Fruit fly (Drosophila melanogaster) whole organism, embryonic: ENCODE results near the gene CG6441.

Experiments
- Atf-2 ChIP-seq: fragments of 200-800 bp; sonication (Bioruptor generic); optimal IDR thresholded peaks from 2 replicates; lab custom pipeline; 2016; ENCODE audit warnings: missing biosample characterization, missing genetic modification characterization
- CG10565 ChIP-seq: fragments of 200-800 bp; sonication (Bioruptor generic); optimal IDR thresholded peaks from 3 replicates; lab custom pipeline; 2016; ENCODE audit warnings: missing biosample characterization, mild to moderate bottlenecking, missing genetic modification characterization
- CG12942 ChIP-seq: fragments of 200-800 bp; sonication (Bioruptor generic); optimal IDR thresholded peaks from 3 replicates; lab custom pipeline; 2016; ENCODE audit warnings: missing biosample characterization, missing genetic modification characterization
- CG13624 ChIP-seq: fragments of 200-800 bp; sonication (Bioruptor generic); optimal IDR thresholded peaks from 2 replicates; lab custom pipeline; 2016; ENCODE audit warnings: missing biosample characterization, missing genetic modification characterization
- CG13894 ChIP-seq: fragments of 200-800 bp; sonication (Bioruptor generic); optimal IDR thresholded peaks from 3 replicates; lab custom pipeline; 2018; ENCODE audit warnings: missing biosample characterization, mild to moderate bottlenecking, missing genetic modification characterization, moderate library complexity
- CG14667 ChIP-seq: fragments of 200-800 bp; sonication (Bioruptor generic); IDR thresholded peaks from 2 replicates; pipeline ENCODE4 v1.3.6; 2022; ENCODE audit warnings: missing biosample characterization, missing genetic modification characterization
- CG15073 ChIP-seq: fragments of 200-800 bp; sonication (Bioruptor generic); optimal IDR thresholded peaks from 2 replicates; lab custom pipeline; 2016; ENCODE audit warnings: missing biosample characterization, missing genetic modification characterization
- CG17385 ChIP-seq: fragments of 200-800 bp; sonication (Bioruptor generic); optimal IDR thresholded peaks from 3 replicates; lab custom pipeline; 2018; ENCODE audit warnings: missing biosample characterization, mild to moderate bottlenecking, missing genetic modification characterization
- CG1792 ChIP-seq: fragments of 200-800 bp; sonication (Bioruptor generic); optimal IDR thresholded peaks from 2 replicates; lab custom pipeline; 2016; ENCODE audit warnings: missing biosample characterization, missing genetic modification characterization
- CG18764 ChIP-seq: fragments of 200-800 bp; sonication (Bioruptor generic); optimal IDR thresholded peaks from 3 replicates; lab custom pipeline; 2016; ENCODE audit warnings: missing biosample characterization, missing genetic modification characterization
- CG2116 ChIP-seq: fragments of 200-800 bp; sonication (Bioruptor generic); optimal IDR thresholded peaks from 3 replicates; lab custom pipeline; 2018; ENCODE audit warnings: missing biosample characterization, mild to moderate bottlenecking, missing genetic modification characterization
- CG32767 ChIP-seq: fragments of 200-800 bp; sonication (Bioruptor generic); IDR thresholded peaks from 2 replicates; pipeline ENCODE4 v1.3.6; 2022; ENCODE audit warnings: missing biosample characterization, missing genetic modification characterization
- CG3281 ChIP-seq: fragments of 200-800 bp; sonication (Bioruptor generic); optimal IDR thresholded peaks from 3 replicates; lab custom pipeline; 2017; ENCODE audit warnings: missing biosample characterization, mild to moderate bottlenecking, missing genetic modification characterization
- CG33213 ChIP-seq: fragments of 200-800 bp; sonication (Bioruptor generic); optimal IDR thresholded peaks from 3 replicates; lab custom pipeline; 2016; ENCODE audit warnings: missing biosample characterization, missing genetic modification characterization
- CG3726 ChIP-seq: fragments of 200-800 bp; sonication (Bioruptor generic); IDR thresholded peaks from 3 replicates; pipeline ENCODE4, ENCODE4 v1.3.6; 2022; ENCODE audit warnings: missing biosample characterization, missing genetic modification characterization
- CG3847 ChIP-seq: fragments of 200-800 bp; sonication (Bioruptor generic); IDR thresholded peaks from 2 replicates; pipeline ENCODE4 v1.3.6; 2022; ENCODE audit warnings: missing biosample characterization, missing genetic modification characterization
- CG42726 ChIP-seq: fragments of 200-800 bp; sonication (Bioruptor generic); IDR thresholded peaks from 2 replicates; pipeline ENCODE4 v1.3.6; 2022; ENCODE audit warnings: missing biosample characterization, missing genetic modification characterization; ENCODE audit not compliant: partially characterized antibody
- CG4360 ChIP-seq: fragments of 200-800 bp; sonication (Bioruptor generic); IDR thresholded peaks from 2 replicates; pipeline ENCODE4 v1.3.6; 2022; ENCODE audit warnings: missing biosample characterization, missing genetic modification characterization
- CG4404 ChIP-seq: fragments of 200-800 bp; sonication (Bioruptor generic); IDR thresholded peaks from 2 replicates; pipeline ENCODE4 v1.3.6; 2022; ENCODE audit warnings: missing biosample characterization, missing genetic modification characterization
- CG4820 ChIP-seq: fragments of 200-800 bp; sonication (Bioruptor generic); optimal IDR thresholded peaks from 3 replicates; lab custom pipeline; 2016; ENCODE audit warnings: missing biosample characterization, missing genetic modification characterization
- CG6689 ChIP-seq: fragments of 200-800 bp; sonication (Bioruptor generic); IDR thresholded peaks from 2 replicates; pipeline ENCODE4 v1.3.6; 2022; ENCODE audit warnings: missing biosample characterization, missing genetic modification characterization
- CG7271 ChIP-seq: fragments of 200-800 bp; sonication (Bioruptor generic); optimal IDR thresholded peaks from 2 replicates; lab custom pipeline; 2018; ENCODE audit warnings: missing biosample characterization, mild to moderate bottlenecking, missing genetic modification characterization, moderate library complexity
- CG7357 ChIP-seq: fragments of 200-800 bp; sonication (Bioruptor generic); IDR thresholded peaks from 3 replicates; pipeline ENCODE4 v1.3.6; 2022; ENCODE audit warnings: missing biosample characterization, missing genetic modification characterization
- CG8281 ChIP-seq: fragments of 200-800 bp; sonication (Bioruptor generic); optimal IDR thresholded peaks from 2 replicates; lab custom pipeline; 2018; ENCODE audit warnings: missing biosample characterization, mild to moderate bottlenecking, missing genetic modification characterization, moderate library complexity
- CG8359 ChIP-seq: fragments of 200-800 bp; sonication (Bioruptor generic); optimal IDR thresholded peaks from 2 replicates; lab custom pipeline; 2017; ENCODE audit warnings: missing biosample characterization, mild to moderate bottlenecking, missing genetic modification characterization, borderline replicate concordance
- CG8478 ChIP-seq: fragments of >200 bp; optimal IDR thresholded peaks from 2 replicates; lab custom pipeline; 2018
- CkIIα-i1 ChIP-seq: fragments of 200-800 bp; sonication (Bioruptor generic); IDR thresholded peaks from 2 replicates; pipeline ENCODE4 v1.3.6; 2022; ENCODE audit warnings: missing biosample characterization, missing genetic modification characterization
- CoRest ChIP-seq: fragments of 200-800 bp; sonication (Bioruptor generic); optimal IDR thresholded peaks from 3 replicates; lab custom pipeline; 2018; ENCODE audit warnings: missing biosample characterization, mild to moderate bottlenecking, missing genetic modification characterization, moderate library complexity
- D ChIP-seq, 2 experiments: fragments of 200-800 bp in 1 of 2; fragments of >200 bp in 1 of 2; sonication (Bioruptor generic) in 1 of 2; optimal IDR thresholded peaks; 2 replicates in 1 of 2; 3 replicates in 1 of 2; lab custom pipeline; 2017; ENCODE audit warnings: mild to moderate bottlenecking in 1 of 2, missing biosample characterization in 1 of 2, missing genetic modification characterization in 1 of 2, missing genetic modification reagents in 1 of 2
- E2f2 ChIP-seq: fragments of 200-800 bp; sonication (Bioruptor generic); IDR thresholded peaks from 2 replicates; pipeline ENCODE4 v1.3.6; 2022; ENCODE audit warnings: missing biosample characterization, missing genetic modification characterization
- Elba2 ChIP-seq: fragments of 200-800 bp; sonication (Bioruptor generic); optimal IDR thresholded peaks from 3 replicates; lab custom pipeline; 2016; ENCODE audit warnings: missing biosample characterization, missing genetic modification characterization
- NC2β ChIP-seq: fragments of 200-800 bp; sonication (Bioruptor generic); optimal IDR thresholded peaks from 2 replicates; lab custom pipeline; 2016; ENCODE audit warnings: missing biosample characterization, missing genetic modification characterization
- ab ChIP-seq: fragments of 200-800 bp; sonication (Bioruptor generic); optimal IDR thresholded peaks from 2 replicates; lab custom pipeline; 2016; ENCODE audit warnings: missing biosample characterization, missing genetic modification characterization
- ac ChIP-seq: fragments of 200-800 bp; sonication (Bioruptor generic); optimal IDR thresholded peaks from 3 replicates; lab custom pipeline; 2017; ENCODE audit warnings: missing biosample characterization, mild to moderate bottlenecking, missing genetic modification characterization
- amos ChIP-seq: fragments of 200-800 bp; sonication (Bioruptor generic); IDR thresholded peaks from 2 replicates; pipeline ENCODE4 v1.3.6; 2022; ENCODE audit warnings: missing biosample characterization, missing genetic modification characterization; ENCODE audit not compliant: partially characterized antibody
- bcd ChIP-seq: fragments of 200-800 bp; sonication (Bioruptor generic); optimal IDR thresholded peaks from 2 replicates; lab custom pipeline; 2017; ENCODE audit warnings: missing biosample characterization, mild to moderate bottlenecking, missing genetic modification characterization
- bsh ChIP-seq, 2 experiments: fragments of 200-800 bp; sonication (Bioruptor generic); optimal IDR thresholded peaks; 2 replicates each; lab custom pipeline; 2017 to 2018; ENCODE audit warnings: mild to moderate bottlenecking in 2 of 2, missing biosample characterization in 2 of 2, missing genetic modification characterization in 2 of 2, moderate library complexity in 1 of 2
- btn ChIP-seq: fragments of 200-800 bp; sonication (Bioruptor generic); optimal IDR thresholded peaks from 2 replicates; lab custom pipeline; 2016; ENCODE audit warnings: missing biosample characterization, missing genetic modification characterization
- cad ChIP-seq: fragments of >200 bp; optimal IDR thresholded peaks from 2 replicates; lab custom pipeline; 2017; ENCODE audit warnings: missing biosample characterization, missing genetic modification characterization
- chif ChIP-seq, 2 experiments: fragments of 200-800 bp; sonication (Bioruptor generic); optimal IDR thresholded peaks; 3 replicates each; lab custom pipeline; 2016; ENCODE audit warnings: missing biosample characterization in 2 of 2, missing genetic modification characterization in 2 of 2
- dan ChIP-seq: fragments of 200-800 bp; sonication (Bioruptor generic); IDR thresholded peaks from 2 replicates; pipeline ENCODE4 v1.3.6; 2022; ENCODE audit warnings: missing biosample characterization, missing genetic modification characterization
- dmrt11E ChIP-seq: fragments of 200-800 bp; sonication (Bioruptor generic); optimal IDR thresholded peaks from 3 replicates; lab custom pipeline; 2018; ENCODE audit warnings: missing biosample characterization, mild to moderate bottlenecking, missing genetic modification characterization, moderate library complexity
- dpn ChIP-seq, 2 experiments: fragments of 200-800 bp; sonication (Bioruptor generic); optimal IDR thresholded peaks; 3 replicates each; lab custom pipeline; 2016; ENCODE audit warnings: missing biosample characterization in 2 of 2, missing genetic modification characterization in 2 of 2
- fd64A ChIP-seq: fragments of 200-800 bp; sonication (Bioruptor generic); optimal IDR thresholded peaks from 3 replicates; lab custom pipeline; 2018; ENCODE audit warnings: missing biosample characterization, mild to moderate bottlenecking, missing genetic modification characterization
- gsb ChIP-seq: fragments of 200-800 bp; sonication (Bioruptor generic); IDR thresholded peaks from 2 replicates; pipeline ENCODE4 v1.3.6; 2022; ENCODE audit warnings: missing biosample characterization, missing genetic modification characterization
- gt ChIP-seq: fragments of 200-800 bp; sonication (Bioruptor generic); IDR thresholded peaks from 2 replicates; pipeline ENCODE4 v1.3.6; 2022; ENCODE audit warnings: missing biosample characterization, missing genetic modification characterization
- kni ChIP-seq: fragments of 200-800 bp; sonication (Bioruptor generic); optimal IDR thresholded peaks from 3 replicates; lab custom pipeline; 2017; ENCODE audit warnings: mild to moderate bottlenecking, missing biosample characterization, missing genetic modification reagents, missing genetic modification characterization
- knrl ChIP-seq: fragments of 200-800 bp; sonication (Bioruptor generic); IDR thresholded peaks from 3 replicates; pipeline ENCODE4 v1.3.6; 2022; ENCODE audit warnings: missing biosample characterization, missing genetic modification characterization; ENCODE audit not compliant: partially characterized antibody
- lilli ChIP-seq: fragments of 200-800 bp; sonication (Bioruptor generic); optimal IDR thresholded peaks from 3 replicates; lab custom pipeline; 2016; ENCODE audit warnings: missing biosample characterization, missing genetic modification characterization
- trem ChIP-seq: fragments of 200-800 bp; optimal IDR thresholded peaks from 3 replicates; lab custom pipeline; 2019; ENCODE audit warnings: missing biosample characterization, mild to moderate bottlenecking, missing genetic modification characterization, moderate library complexity
- ttk ChIP-seq: fragments of 200-800 bp; sonication (Bioruptor generic); IDR thresholded peaks from 2 replicates; pipeline ENCODE4 v2.1.2; 2022; ENCODE audit warnings: missing biosample characterization, missing genetic modification characterization

The CG6441 gene

DNA sequence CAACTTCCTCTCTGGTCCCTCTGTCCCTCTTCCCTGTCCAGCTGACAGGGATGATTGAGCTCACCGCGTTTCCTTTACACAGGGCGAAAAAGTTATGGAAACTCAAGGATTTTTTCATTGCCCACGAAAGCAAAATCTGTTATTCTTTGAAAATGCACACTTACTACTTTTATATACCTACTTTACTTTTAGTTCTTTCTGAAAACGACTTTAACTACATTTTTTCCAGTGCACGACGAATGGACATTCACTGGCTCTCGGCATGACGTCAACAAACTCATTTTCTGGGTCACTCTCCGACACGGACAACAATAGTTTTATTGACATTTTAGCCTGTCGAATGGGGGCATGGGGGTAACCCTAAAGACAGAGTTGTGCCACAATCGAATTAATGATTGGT is 38.4 kb downstream of the CG6441 start (continued):
- TF ChIP-seq CG13894 (tag; lab: Kevin White, UChicago) (peak; percentile 72), CG6689 (GFP tag; lab: Robert Waterston, UW) (peak; percentile 83), CG1792 (GFP tag; lab: Kevin White, UChicago) (peak; percentile 18), CG3847 (GFP tag; lab: Robert Waterston, UW) (peak; percentile 58), dpn (GFP tag; optimal IDR thresholded peaks at IDR 0.05; lab: Kevin White, UChicago) (peak; percentile 80 to 84), dmrt11E (tag; lab: Kevin White, UChicago) (peak; percentile 80), gt (GFP tag; lab: Robert Waterston, UW) (0 out of 2 replicates have a peak, but pooled peaks have one; percentile 23), bsh (GFP tag; optimal IDR thresholded peaks at IDR 0.05; lab: Kevin White, UChicago) (peak in 1 of 2 experiments; percentile 65), CG15073 (GFP tag; lab: Kevin White, UChicago) (no peak), btn (GFP tag; lab: Kevin White, UChicago) (peak; percentile 30), CG7357 (GFP tag; lab: Robert Waterston, UW) (peak; percentile 66; the same call in 1 of the 3 replicates), CkIIα-i1 (GFP tag; lab: Robert Waterston, UW) (no peak), CG10565 (no peak), CG4404 (GFP tag; lab: Robert Waterston, UW) (peak; percentile 83), kni (peak; percentile 58), cad (GFP tag; lab: Kevin White, UChicago) (no peak), CoRest (tag; lab: Kevin White, UChicago) (peak; percentile 68), chif (GFP tag; optimal IDR thresholded peaks at IDR 0.05; lab: Kevin White, UChicago) (peak; percentile 77 to 85), CG12942 (GFP tag; lab: Kevin White, UChicago) (peak; percentile 56), trem (peak; percentile 61), NC2β (GFP tag; lab: Kevin White, UChicago) (peak; percentile 74), knrl (GFP tag; lab: Robert Waterston, UW) (no peak), ab (GFP tag; lab: Kevin White, UChicago) (no peak), CG8359 (peak; percentile 56), gsb (GFP tag; lab: Robert Waterston, UW) (no peak), amos (no peak), Atf-2 (peak; percentile 59), CG42726 (GFP tag; lab: Robert Waterston, UW) (no peak), CG8478 (lab: Kevin White, UChicago) (no peak), CG4360 (peak; percentile 61; the same call in 1 of the 2 replicates), D (optimal IDR thresholded peaks at IDR 0.05; lab: Kevin White, UChicago) (no peak), D (GFP tag; optimal IDR thresholded peaks at IDR 0.05; lab: Kevin White, UChicago) (peak; percentile 77), bcd (GFP tag; lab: Kevin White, UChicago) (peak; percentile 59), CG17385 (GFP tag; lab: Kevin White, UChicago) (peak; percentile 75), Elba2 (no peak), CG8281 (tag; lab: Kevin White, UChicago) (peak; percentile 17), CG2116 (peak; percentile 22), CG33213 (GFP tag; lab: Kevin White, UChicago) (peak; percentile 21), lilli (peak; percentile 84), CG3726 (GFP tag; lab: Robert Waterston, UW) (peak; percentile 51; the same call in 1 of the 3 replicates), CG7271 (tag; lab: Kevin White, UChicago) (peak; percentile 16), dan (GFP tag; lab: Robert Waterston, UW) (peak; percentile 42; the same call in 1 of the 2 replicates), fd64A (no peak), CG14667 (GFP tag; lab: Robert Waterston, UW) (peak; percentile 58), CG4820 (GFP tag; lab: Kevin White, UChicago) (peak; percentile 57), E2f2 (GFP tag; lab: Robert Waterston, UW) (peak; percentile 45; the same call in 1 of the 2 replicates), CG13624 (GFP tag; lab: Kevin White, UChicago) (peak; percentile 37), ttk (peak; percentile 74), CG32767 (GFP tag; lab: Robert Waterston, UW) (peak; percentile 30; the same call in 1 of the 2 replicates), CG18764 (peak; percentile 70), CG3281 (GFP tag; lab: Kevin White, UChicago) (peak; percentile 69), ac (GFP tag; lab: Kevin White, UChicago) (peak; percentile 71)
